Fruit fly (Drosophila melanogaster) whole organism, wandering third instar larva: ENCODE data around the gene CG43291.

Experiments
- Abd-B ChIP-seq: fragments of >200 bp; optimal IDR thresholded peaks from 2 replicates; lab custom pipeline; 2017; ENCODE audit warnings: missing biosample characterization, missing genetic modification characterization
- CG32264 ChIP-seq: fragments of 200-800 bp; sonication (Bioruptor generic); optimal IDR thresholded peaks from 2 replicates; lab custom pipeline; 2016; ENCODE audit warnings: missing biosample characterization, missing genetic modification characterization
- CG9705 ChIP-seq: fragments of 200-800 bp; sonication (Bioruptor generic); optimal IDR thresholded peaks from 2 replicates; lab custom pipeline; 2018; ENCODE audit warnings: missing biosample characterization, mild to moderate bottlenecking, missing genetic modification characterization
- CrebA ChIP-seq: fragments of 200-800 bp; sonication (Bioruptor generic); optimal IDR thresholded peaks from 2 replicates; lab custom pipeline; 2016; ENCODE audit warnings: missing biosample characterization, mild to moderate bottlenecking, missing genetic modification characterization, borderline replicate concordance
- Dfd ChIP-seq: fragments of >200 bp; optimal IDR thresholded peaks from 2 replicates; lab custom pipeline; 2017; ENCODE audit warnings: missing biosample characterization, missing genetic modification characterization
- Dif ChIP-seq: fragments of 200-275, 200-300 bp; sonication (Bioruptor generic); optimal IDR thresholded peaks from 2 replicates; lab custom pipeline; 2018; ENCODE audit warnings: missing biosample characterization, missing genetic modification characterization; ENCODE audit not compliant: partially characterized antibody
- GATAd ChIP-seq: sonication (Bioruptor generic); optimal IDR thresholded peaks from 2 replicates; lab custom pipeline; 2016; ENCODE audit warnings: missing biosample characterization, missing genetic modification characterization
- HLH106 ChIP-seq: fragments of 200-800 bp; optimal IDR thresholded peaks from 3 replicates; lab custom pipeline; 2019; ENCODE audit warnings: missing biosample characterization, mild to moderate bottlenecking, missing genetic modification characterization, moderate library complexity
- Hnf4 ChIP-seq: fragments of 200-800 bp; sonication (Bioruptor generic); optimal IDR thresholded peaks from 2 replicates; lab custom pipeline; 2016; ENCODE audit warnings: missing biosample characterization, mild to moderate bottlenecking, missing genetic modification characterization
- Hr78 ChIP-seq: fragments of >200 bp; optimal IDR thresholded peaks from 2 replicates; lab custom pipeline; 2017; ENCODE audit warnings: missing biosample characterization, missing genetic modification characterization
- Hr83 ChIP-seq: fragments of 200-300 bp; sonication (Bioruptor generic); optimal IDR thresholded peaks from 2 replicates; lab custom pipeline; 2016; ENCODE audit warnings: missing biosample characterization, mild to moderate bottlenecking, missing genetic modification characterization, moderate library complexity; ENCODE audit not compliant: poor library complexity, severe bottlenecking
- Jra ChIP-seq: sonication (Bioruptor generic); optimal IDR thresholded peaks from 2 replicates; lab custom pipeline; 2016; ENCODE audit warnings: missing biosample characterization, missing genetic modification characterization
- Mio ChIP-seq: sonication (Bioruptor generic); optimal IDR thresholded peaks from 2 replicates; lab custom pipeline; 2016; ENCODE audit warnings: missing biosample characterization, missing genetic modification characterization
- Myc ChIP-seq: fragments of >200 bp; optimal IDR thresholded peaks from 2 replicates; lab custom pipeline; 2017
- N ChIP-seq: fragments of >200 bp; optimal IDR thresholded peaks from 2 replicates; lab custom pipeline; 2018; ENCODE audit warnings: missing biosample characterization, missing external identifiers, missing genetic modification characterization
- OdsH ChIP-seq: fragments of 200-800 bp; sonication (Bioruptor generic); optimal IDR thresholded peaks from 2 replicates; lab custom pipeline; 2016; ENCODE audit warnings: missing biosample characterization, mild to moderate bottlenecking, missing genetic modification characterization
- Rel ChIP-seq, 2 experiments: fragments of 200-800 bp; sonication (Bioruptor generic) in 1 of 2; optimal IDR thresholded peaks; 2 replicates in 1 of 2; 3 replicates in 1 of 2; lab custom pipeline; 2016 to 2019; ENCODE audit warnings: mild to moderate bottlenecking in 2 of 2, missing biosample characterization in 2 of 2, missing genetic modification characterization in 2 of 2, moderate library complexity in 1 of 2
- Sp1 ChIP-seq: fragments of 200-800 bp; sonication (Bioruptor generic); optimal IDR thresholded peaks from 3 replicates; lab custom pipeline; 2019; ENCODE audit warnings: missing biosample characterization, mild to moderate bottlenecking, missing genetic modification characterization, moderate library complexity
- Vsx2 ChIP-seq: fragments of 200-300, 225-300 bp; sonication (Bioruptor generic); optimal IDR thresholded peaks from 2 replicates; lab custom pipeline; 2018; ENCODE audit warnings: missing biosample characterization, missing genetic modification characterization; ENCODE audit not compliant: partially characterized antibody
- br ChIP-seq: fragments of 200-800 bp; sonication (Bioruptor generic); optimal IDR thresholded peaks from 2 replicates; lab custom pipeline; 2016; ENCODE audit warnings: missing biosample characterization, missing genetic modification characterization
- brk ChIP-seq: fragments of 200-800 bp; sonication (Bioruptor generic); optimal IDR thresholded peaks from 2 replicates; lab custom pipeline; 2016; ENCODE audit warnings: missing biosample characterization, mild to moderate bottlenecking, missing genetic modification characterization
- dl ChIP-seq, 2 experiments: fragments of 175-275, 200-275 bp in 1 of 2; fragments of 200-275 bp in 1 of 2; sonication (Bioruptor generic); optimal IDR thresholded peaks; lab custom pipeline; 2018; ENCODE audit warnings: mild to moderate bottlenecking in 2 of 2, missing biosample characterization in 2 of 2, missing genetic modification characterization in 2 of 2, moderate library complexity in 2 of 2; ENCODE audit not compliant: partially characterized antibody in 2 of 2, insufficient read depth in 1 of 2
- dmrt93B ChIP-seq: fragments of 200-800 bp; sonication (Bioruptor generic); optimal IDR thresholded peaks from 2 replicates; lab custom pipeline; 2018; ENCODE audit warnings: missing biosample characterization, mild to moderate bottlenecking, missing genetic modification characterization
- dsf ChIP-seq: sonication (Bioruptor generic); optimal IDR thresholded peaks from 2 replicates; lab custom pipeline; 2016; ENCODE audit warnings: missing biosample characterization, missing genetic modification characterization, borderline replicate concordance
- ey ChIP-seq: fragments of 200-800 bp; sonication (Bioruptor generic); optimal IDR thresholded peaks from 2 replicates; lab custom pipeline; 2016; ENCODE audit warnings: missing biosample characterization, missing genetic modification characterization
- foxo ChIP-seq, 2 experiments: fragments of 200-800 bp; sonication (Bioruptor generic); optimal IDR thresholded peaks; 2 replicates in 1 of 2; 3 replicates in 1 of 2; lab custom pipeline; 2016 to 2017; ENCODE audit warnings: missing biosample characterization in 2 of 2, missing genetic modification characterization in 2 of 2
- fru ChIP-seq: fragments of 200-800 bp; sonication (Bioruptor generic); optimal IDR thresholded peaks from 3 replicates; lab custom pipeline; 2016; ENCODE audit warnings: missing biosample characterization, mild to moderate bottlenecking, missing genetic modification characterization
- h ChIP-seq: fragments of 200-800 bp; sonication (Bioruptor generic); optimal IDR thresholded peaks from 3 replicates; lab custom pipeline; 2016; ENCODE audit warnings: missing biosample characterization, mild to moderate bottlenecking, missing genetic modification characterization
- jim ChIP-seq: fragments of 175-275, 200-325 bp; sonication (Bioruptor generic); optimal IDR thresholded peaks from 2 replicates; lab custom pipeline; 2016; ENCODE audit warnings: missing biosample characterization, mild to moderate bottlenecking, missing genetic modification characterization
- lola ChIP-seq: fragments of >200 bp; optimal IDR thresholded peaks from 2 replicates; lab custom pipeline; 2017; ENCODE audit warnings: missing biosample characterization, missing genetic modification characterization
- pan ChIP-seq: fragments of >200 bp; optimal IDR thresholded peaks from 2 replicates; lab custom pipeline; 2017
- psq ChIP-seq: fragments of 200-800 bp; sonication (Bioruptor generic); optimal IDR thresholded peaks from 3 replicates; lab custom pipeline; 2017; ENCODE audit warnings: missing biosample characterization, mild to moderate bottlenecking, missing genetic modification characterization, moderate library complexity
- rgr ChIP-seq: fragments of 200-800 bp; sonication (Bioruptor generic); optimal IDR thresholded peaks from 3 replicates; lab custom pipeline; 2016; ENCODE audit warnings: missing biosample characterization, mild to moderate bottlenecking, missing genetic modification characterization
- sage ChIP-seq: fragments of 200-800 bp; sonication (Bioruptor generic); optimal IDR thresholded peaks from 2 replicates; lab custom pipeline; 2016; ENCODE audit warnings: missing biosample characterization, mild to moderate bottlenecking, missing genetic modification characterization
- sv ChIP-seq: fragments of 200-800 bp; sonication (Bioruptor generic); optimal IDR thresholded peaks from 3 replicates; lab custom pipeline; 2016; ENCODE audit warnings: missing biosample characterization, missing genetic modification characterization
- tai ChIP-seq: sonication (Bioruptor generic); optimal IDR thresholded peaks from 2 replicates; lab custom pipeline; 2016; ENCODE audit warnings: missing biosample characterization, missing genetic modification characterization
- usp ChIP-seq: fragments of >200 bp; optimal IDR thresholded peaks from 2 replicates; lab custom pipeline; 2017; ENCODE audit warnings: missing biosample characterization, missing genetic modification characterization
- woc ChIP-seq: sonication (Bioruptor generic); optimal IDR thresholded peaks from 2 replicates; lab custom pipeline; 2016; ENCODE audit warnings: missing biosample characterization, mild to moderate bottlenecking, missing genetic modification characterization

Gene CG43291

DNA sequence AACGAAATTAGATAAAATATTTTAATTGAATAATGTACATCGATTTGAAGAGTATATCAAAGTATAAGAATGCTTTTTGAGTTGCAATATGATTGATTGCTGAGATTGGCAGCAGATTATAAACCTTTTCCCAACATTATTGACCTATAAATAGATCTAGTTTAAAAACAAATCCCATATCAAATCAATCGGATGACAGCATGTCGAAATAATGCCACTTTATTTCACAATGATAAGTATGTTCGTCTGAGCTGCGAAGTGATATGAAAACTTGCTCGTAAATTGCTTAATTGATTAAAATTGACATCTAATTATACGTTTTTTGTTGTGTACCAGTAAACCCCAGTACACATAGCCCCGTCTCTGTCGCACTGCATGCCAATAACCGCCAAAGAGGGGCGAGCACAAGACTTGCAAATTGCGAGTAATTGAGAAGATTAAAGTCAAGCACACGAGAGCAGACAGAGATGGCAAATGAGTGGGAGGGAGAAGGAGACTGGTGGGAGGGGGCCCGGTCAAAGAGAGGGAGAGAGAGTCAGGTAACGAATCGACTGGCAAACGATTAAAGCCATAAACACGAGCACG, 38.7 kb upstream of the CG43291 start:
- TF ChIP-seq HLH106 (tag; lab: Kevin White, UChicago): peak; percentile 78
- TF ChIP-seq dl (GFP tag; optimal IDR thresholded peaks at IDR 0.05; lab: Kevin White, UChicago; ENCODE audit: insufficient read depth in 1 of 2, partially characterized antibody in 2 of 2): peak; percentile 73 to 88
- peak; percentile 57 for TF ChIP-seq dmrt93B (GFP tag; lab: Kevin White, UChicago)
- TF ChIP-seq Hnf4 (GFP tag; lab: Kevin White, UChicago): peak; percentile 39
- peak in 1 of 2 experiments; percentile 65 for TF ChIP-seq foxo (GFP tag; optimal IDR thresholded peaks at IDR 0.05; lab: Kevin White, UChicago)
- TF ChIP-seq CG32264: no peak
- TF ChIP-seq lola: no peak
- TF ChIP-seq Abd-B: no peak
- no peak for TF ChIP-seq CrebA (GFP tag; lab: Kevin White, UChicago)
- TF ChIP-seq sv: peak; percentile 49
- peak; percentile 67 for TF ChIP-seq OdsH (GFP tag; lab: Kevin White, UChicago)
- peak; percentile 77 for TF ChIP-seq Hr83 (GFP tag; lab: Kevin White, UChicago)
- TF ChIP-seq Myc: no peak
- peak; percentile 96 for TF ChIP-seq Dif
- TF ChIP-seq tai (GFP tag; lab: Kevin White, UChicago): peak; percentile 73
- TF ChIP-seq br (GFP tag; lab: Kevin White, UChicago): peak; percentile 78
- TF ChIP-seq sage (GFP tag; lab: Kevin White, UChicago): peak; percentile 11
- no peak for TF ChIP-seq N (GFP tag; lab: Kevin White, UChicago)
- TF ChIP-seq Jra (GFP tag; lab: Kevin White, UChicago): peak; percentile 3
- peak; percentile 2 for TF ChIP-seq dsf (GFP tag; lab: Kevin White, UChicago)
- peak; percentile 63 for TF ChIP-seq psq
- TF ChIP-seq Mio (GFP tag; lab: Kevin White, UChicago): peak; percentile 17
- TF ChIP-seq fru (GFP tag; lab: Kevin White, UChicago): peak; percentile 83
- peak; percentile 88 for TF ChIP-seq Vsx2 (GFP tag; lab: Kevin White, UChicago)
- no peak for TF ChIP-seq Rel (GFP tag; optimal IDR thresholded peaks at IDR 0.05; lab: Kevin White, UChicago)
- TF ChIP-seq Rel (tag; optimal IDR thresholded peaks at IDR 0.05; lab: Kevin White, UChicago): peak; percentile 84
- TF ChIP-seq jim (GFP tag; lab: Kevin White, UChicago): no peak
- TF ChIP-seq usp: no peak
- peak; percentile 59 for TF ChIP-seq woc (GFP tag; lab: Kevin White, UChicago)
- TF ChIP-seq ey (GFP tag; lab: Kevin White, UChicago): peak; percentile 86
- no peak for TF ChIP-seq CG9705 (GFP tag; lab: Kevin White, UChicago)
- TF ChIP-seq GATAd: no peak
- peak; percentile 75 for TF ChIP-seq Sp1 (GFP tag; lab: Kevin White, UChicago)
- TF ChIP-seq h: peak; percentile 85
- TF ChIP-seq rgr (GFP tag; lab: Kevin White, UChicago): peak; percentile 67
- TF ChIP-seq pan: no peak
- no peak for TF ChIP-seq Dfd
- TF ChIP-seq brk (GFP tag; lab: Kevin White, UChicago): no peak
- no peak for TF ChIP-seq Hr78 (GFP tag; lab: Kevin White, UChicago)

- no peak for TF ChIP-seq dsf (GFP tag; lab: Kevin White, UChicago)
- no peak for TF ChIP-seq Hnf4 (GFP tag; lab: Kevin White, UChicago)
- TF ChIP-seq foxo (GFP tag; optimal IDR thresholded peaks at IDR 0.05; lab: Kevin White, UChicago): no peak
- TF ChIP-seq Dfd: no peak
- peak; percentile 64 for TF ChIP-seq Vsx2 (GFP tag; lab: Kevin White, UChicago)
- no peak for TF ChIP-seq brk (GFP tag; lab: Kevin White, UChicago)
- no peak for TF ChIP-seq N (GFP tag; lab: Kevin White, UChicago)
- no peak for TF ChIP-seq OdsH (GFP tag; lab: Kevin White, UChicago)
- no peak for TF ChIP-seq jim (GFP tag; lab: Kevin White, UChicago)
- no peak for TF ChIP-seq dl (GFP tag; optimal IDR thresholded peaks at IDR 0.05; lab: Kevin White, UChicago; ENCODE audit: insufficient read depth in 1 of 2, partially characterized antibody in 2 of 2)
- TF ChIP-seq HLH106 (tag; lab: Kevin White, UChicago): peak; percentile 15
- no peak for TF ChIP-seq psq
- no peak for TF ChIP-seq ey (GFP tag; lab: Kevin White, UChicago)
- TF ChIP-seq GATAd: no peak
- no peak for TF ChIP-seq rgr (GFP tag; lab: Kevin White, UChicago)
- TF ChIP-seq Hr83 (GFP tag; lab: Kevin White, UChicago): no peak
- TF ChIP-seq CG32264: no peak
- no peak for TF ChIP-seq Myc
- TF ChIP-seq sage (GFP tag; lab: Kevin White, UChicago): no peak
- no peak for TF ChIP-seq sv
- peak; percentile 48 for TF ChIP-seq Dif
- TF ChIP-seq pan: no peak
These were observed 38.0 kb upstream of the CG43291 start for dm6 chr3R:14282215-14283041.
